Fruit fly (Drosophila melanogaster) ovary, adult (tissue): ENCODE data around the gene CG5639.

Experiments used
- CG17801 ChIP-seq: fragments of 200-800 bp; optimal IDR thresholded peaks from 2 replicates; lab custom pipeline; 2019; ENCODE audit warnings: missing biosample characterization, mild to moderate bottlenecking, missing genetic modification characterization, moderate library complexity; ENCODE audit not compliant: partially characterized antibody

Gene CG5639

DNA sequence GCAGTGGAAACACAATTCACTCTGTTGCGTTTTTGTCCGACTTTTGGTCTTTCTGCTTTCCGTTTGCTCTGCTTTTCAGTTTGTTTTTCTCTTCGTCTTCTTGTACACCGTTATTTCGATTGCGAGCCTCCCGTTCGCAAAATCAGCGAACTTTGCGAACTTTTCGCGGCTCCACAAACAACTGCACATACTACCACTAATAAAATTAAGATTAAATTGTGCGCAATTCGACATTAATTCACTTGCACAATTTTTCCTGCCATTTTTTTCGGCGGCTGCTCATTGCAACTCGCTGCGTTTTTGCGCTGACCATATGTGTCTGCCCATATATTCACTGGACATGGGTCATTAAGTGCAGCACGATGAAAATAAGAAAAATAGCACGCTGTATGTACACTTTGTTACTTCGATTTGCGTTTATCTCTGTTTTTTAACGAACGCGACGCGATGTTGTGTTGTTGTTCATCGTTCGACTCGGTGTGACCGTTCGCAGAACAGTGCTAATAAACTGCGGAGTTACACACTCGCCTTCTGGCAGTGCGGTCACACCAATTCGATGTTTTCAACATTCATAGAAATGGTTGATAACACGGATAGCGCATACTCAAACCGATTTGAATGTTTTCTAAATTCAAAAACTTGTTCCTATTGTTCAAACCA, 37.1 kb downstream of the CG5639 start, which contains the start of gene Klp98A:
Gene Klp98A, minus strand, starts transcription at position 486 of the 660 bp plus-strand sequence.
- no peak for TF ChIP-seq CG17801

DNA sequence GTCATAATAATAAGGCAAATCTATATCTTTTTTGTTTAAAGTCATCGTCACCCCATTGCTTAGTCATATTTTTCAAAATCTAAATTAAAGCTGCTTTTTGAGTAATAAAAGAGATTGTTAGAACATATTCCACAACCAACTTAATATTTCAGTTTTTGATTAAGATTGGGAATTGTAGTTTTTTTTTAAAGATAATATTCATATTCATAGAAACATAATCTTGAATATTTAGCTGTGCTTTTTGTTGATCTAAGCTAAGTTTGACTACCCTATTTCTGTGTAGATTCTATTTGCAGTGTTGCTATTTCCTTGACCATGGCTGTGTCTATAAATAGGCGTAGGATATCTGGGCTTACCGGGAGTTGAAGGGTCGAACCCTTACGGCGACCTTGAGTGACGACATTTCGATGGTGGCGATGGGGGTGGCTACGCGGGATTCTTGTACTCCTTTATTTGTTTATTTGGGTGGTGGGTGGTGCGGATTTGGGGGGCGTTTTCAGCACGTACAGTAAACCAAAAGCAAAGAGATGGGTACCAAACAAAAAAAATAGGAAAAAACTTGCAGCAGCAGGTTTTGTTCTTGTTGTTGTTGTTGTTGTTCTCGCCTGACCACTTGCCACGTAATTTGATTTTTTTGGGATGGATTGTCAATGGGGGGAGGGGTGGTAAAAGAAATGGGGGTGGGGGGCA, 37.8 kb downstream of the CG5639 start:
- TF ChIP-seq CG17801, result no peak

DNA sequence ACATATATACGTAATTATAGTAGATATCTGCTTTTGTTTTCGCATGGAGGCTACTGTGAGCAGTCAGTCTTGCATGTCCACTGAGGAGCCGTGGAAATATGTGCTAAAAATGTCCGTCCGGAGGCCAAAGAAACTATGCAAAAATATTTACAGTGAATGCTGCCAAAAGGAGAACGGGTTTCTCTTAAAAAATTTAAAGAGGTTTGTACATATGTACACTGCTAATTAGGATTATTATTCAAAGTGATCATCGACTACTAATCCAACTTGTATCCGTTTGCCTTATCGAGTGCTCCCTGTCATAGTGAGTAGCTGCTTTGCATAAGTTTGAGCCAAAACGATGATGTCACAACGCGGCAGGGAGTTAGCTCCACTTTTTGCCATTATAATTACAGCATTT, 39.0 kb downstream of the CG5639 start:
- TF ChIP-seq CG17801, result no peak

DNA sequence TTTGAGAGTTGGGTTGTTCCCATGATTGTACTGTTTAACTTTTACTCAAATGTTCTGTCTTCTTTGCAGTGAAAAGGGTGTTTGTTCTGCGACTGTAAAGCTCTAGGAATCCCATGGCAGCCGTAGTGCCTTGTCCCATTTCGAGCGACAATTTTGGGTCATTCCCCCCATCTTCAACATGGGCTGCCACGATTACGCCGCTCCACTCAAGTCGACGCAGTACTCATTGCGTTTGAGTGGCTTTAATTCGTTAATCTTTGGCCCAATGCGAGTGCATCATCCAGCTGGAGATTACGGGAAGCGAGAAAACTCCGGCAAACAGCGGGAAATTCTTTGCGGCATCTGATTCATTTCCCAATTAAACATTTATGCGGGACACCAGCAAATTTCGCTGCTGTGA, 39.5 kb downstream of the CG5639 start:
- no peak for TF ChIP-seq CG17801

DNA sequence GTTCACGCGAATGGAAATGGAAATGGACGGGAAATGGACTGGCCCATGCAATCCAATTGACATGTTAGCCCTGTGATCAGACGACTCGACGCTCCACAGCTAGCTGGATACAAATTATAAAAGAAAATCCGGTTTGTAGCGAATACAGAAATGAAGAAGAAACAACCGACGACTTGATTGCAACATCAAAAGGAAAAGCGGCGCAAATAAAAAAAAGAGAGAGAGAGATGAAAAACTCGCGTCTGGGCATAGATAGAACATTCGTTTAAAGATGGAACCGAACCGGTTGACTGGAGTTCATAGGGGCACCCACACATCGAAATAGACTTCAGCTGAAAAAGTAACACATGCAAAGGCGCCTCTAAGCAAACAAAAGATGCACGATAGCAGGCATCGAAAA, 40.1 kb downstream of the CG5639 start:
- TF ChIP-seq CG17801, result no peak

DNA sequence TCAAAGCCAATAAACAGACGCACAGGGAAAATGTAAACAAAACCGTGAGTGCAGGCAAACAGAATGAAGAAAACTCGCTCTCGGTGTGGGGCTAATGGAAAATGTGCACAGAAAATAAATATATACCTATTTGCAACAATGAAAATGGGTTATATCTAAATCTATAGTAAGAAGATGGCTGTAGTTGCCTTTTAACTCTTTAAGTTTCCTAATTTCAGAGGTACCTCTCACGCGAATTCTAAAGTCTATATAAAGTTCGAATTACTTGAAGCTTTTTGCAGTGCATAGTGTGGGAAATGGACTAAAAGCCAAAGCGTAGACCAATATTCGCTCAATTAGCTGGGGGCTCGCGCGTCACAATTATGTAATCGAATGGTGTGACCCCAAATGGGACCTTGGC, 41.0 kb downstream of the CG5639 start:
- peak; percentile 63 for TF ChIP-seq CG17801

DNA sequence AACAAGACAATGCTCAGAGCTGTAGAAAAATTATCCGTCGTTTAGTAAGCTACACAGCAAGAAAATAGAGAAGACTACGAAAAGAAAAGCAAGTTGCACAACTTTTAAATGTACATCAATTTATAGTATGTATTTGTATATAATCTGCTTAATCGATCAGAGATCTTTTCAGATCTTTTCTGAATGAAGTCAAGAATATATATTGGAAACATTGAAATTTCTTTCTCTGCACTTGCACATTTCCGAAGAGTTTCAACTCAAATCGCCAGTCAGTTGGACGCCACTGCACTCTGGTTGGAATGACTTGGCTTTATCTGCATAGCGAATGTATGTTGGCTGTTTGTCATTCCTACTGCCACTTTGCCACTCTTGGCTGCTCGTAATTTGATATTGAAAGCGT, 42.0 kb downstream of the CG5639 start:
- peak; percentile 85 for TF ChIP-seq CG17801

DNA sequence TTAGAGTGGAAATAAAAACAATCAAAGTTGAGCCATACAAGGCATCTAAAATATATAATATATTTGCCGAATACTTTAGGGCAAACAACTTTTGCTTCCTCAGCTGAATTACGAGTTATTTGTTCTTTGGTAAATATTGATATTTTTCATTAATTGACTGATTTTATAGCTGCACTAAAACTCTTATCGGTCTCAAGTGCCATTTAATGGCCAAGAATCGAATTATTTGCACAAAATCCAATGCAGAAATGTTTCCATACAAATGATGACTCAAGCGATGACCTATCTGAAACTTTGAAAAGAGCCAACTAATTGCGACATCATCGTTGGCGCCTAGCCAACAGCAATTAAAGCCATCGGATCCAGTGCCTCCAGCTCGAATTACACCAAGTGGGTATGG, 42.6 kb downstream of the CG5639 start:
- TF ChIP-seq CG17801, result no peak

DNA sequence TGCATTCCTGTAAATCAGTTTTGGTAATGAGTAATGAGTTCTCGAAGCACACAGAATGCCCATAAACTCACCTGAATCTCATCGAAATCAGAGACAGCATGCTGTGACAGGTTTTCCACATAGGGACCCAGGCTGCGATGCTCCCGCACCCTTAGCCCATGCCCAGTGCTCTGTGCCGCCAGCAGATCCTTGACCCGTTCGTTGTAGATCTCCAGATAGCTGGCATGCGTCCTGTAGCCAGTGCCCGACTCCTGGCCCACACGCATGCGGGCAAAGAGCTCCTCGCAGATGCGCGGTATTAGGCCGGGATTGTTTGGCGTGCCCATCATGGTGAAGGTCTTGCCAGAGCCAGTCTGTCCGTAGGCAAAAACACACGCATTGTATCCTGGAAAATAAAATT, 43.2 kb downstream of the CG5639 start:
- no peak for TF ChIP-seq CG17801

DNA sequence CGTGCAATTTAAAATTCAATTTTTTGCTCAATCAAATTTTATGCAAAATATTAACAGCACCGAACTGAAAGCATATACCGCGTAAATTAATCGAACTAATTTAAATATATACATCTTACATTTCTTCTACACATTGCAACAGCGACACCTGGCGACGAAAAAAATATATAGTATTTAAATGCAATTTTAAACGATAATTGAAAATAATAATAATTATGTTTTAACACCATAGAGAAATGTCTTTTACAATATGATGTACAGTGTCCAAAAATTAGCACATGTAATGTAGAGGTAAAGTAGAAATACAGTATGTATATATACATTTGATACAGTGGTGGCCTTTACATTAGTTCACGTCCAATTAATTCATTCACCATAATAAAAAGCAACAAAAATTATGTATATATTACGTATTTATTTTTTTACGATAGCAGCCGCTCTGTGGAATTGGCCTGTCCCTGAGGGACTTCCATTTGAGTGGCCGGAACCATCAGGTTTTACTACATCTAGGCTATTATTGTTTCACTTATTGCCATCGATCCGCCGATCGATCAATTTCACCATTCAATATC, 48.5 kb downstream of the CG5639 start:
- no peak for TF ChIP-seq CG17801

DNA sequence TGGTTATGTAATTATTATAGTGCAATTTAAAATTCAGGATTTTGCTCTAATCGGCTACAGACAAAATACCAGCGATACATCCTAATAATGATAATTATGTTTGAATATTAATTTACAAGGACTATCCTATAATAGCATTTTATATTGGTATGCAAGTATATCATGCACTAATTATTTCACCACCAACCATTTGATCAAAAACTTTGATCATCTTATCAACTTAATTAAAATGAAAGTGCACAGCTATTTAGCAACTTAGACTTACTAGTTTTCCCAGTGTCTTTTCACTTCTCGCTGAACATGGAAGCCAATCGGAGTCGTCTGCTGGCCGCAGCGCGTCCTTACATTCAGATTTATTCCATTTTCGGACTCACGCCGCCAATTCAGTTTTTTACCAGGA, 50.2 kb downstream of the CG5639 start, which contains the start of gene Gr98d:
Gene Gr98d, plus strand, starts transcription at position 301 of the 400 bp plus-strand sequence.
- TF ChIP-seq CG17801, result no peak

DNA sequence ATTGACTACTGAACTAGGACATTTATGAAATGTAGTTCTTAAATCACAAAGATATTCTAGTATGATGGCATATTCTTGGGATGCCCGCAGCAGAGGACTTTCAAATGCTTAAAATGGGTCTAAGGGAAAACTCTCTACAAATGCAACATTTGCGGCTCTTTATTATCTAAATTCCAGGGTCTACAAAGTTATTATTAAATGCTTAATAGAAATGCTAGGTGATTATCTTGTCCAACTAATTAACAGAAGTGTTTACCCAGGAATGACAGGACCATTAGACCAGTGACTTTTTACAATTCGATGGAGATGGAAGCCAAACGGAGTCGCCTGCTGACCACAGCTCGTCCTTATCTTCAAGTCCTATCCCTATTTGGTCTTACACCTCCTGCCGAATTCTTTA, 51.8 kb downstream of the CG5639 start, which contains the start of gene Gr98c:
Gene Gr98c, plus strand, starts transcription at position 301 of the 400 bp plus-strand sequence.
- TF ChIP-seq CG17801, result no peak

DNA sequence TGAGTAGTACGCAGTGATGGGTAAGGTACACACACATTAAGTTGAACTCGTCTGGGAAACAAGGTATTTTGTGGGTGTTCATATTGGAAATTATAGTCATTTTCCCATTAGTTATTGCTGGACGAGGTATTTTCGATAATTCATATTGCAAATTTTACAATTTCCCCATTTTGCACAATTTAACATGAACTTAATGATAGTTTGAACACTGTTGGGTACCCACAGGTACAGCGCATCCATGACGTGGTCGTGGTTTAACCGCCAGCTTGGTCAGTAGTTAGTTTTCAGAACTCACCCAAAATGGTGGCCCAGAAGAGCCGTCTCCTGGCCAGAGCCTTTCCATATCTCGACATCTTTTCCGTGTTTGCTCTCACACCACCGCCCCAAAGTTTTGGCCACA, 53.7 kb downstream of the CG5639 start, which contains the start of gene Gr98b:
Gene Gr98b, plus strand, starts transcription at position 301 of the 400 bp plus-strand sequence.
- no peak for TF ChIP-seq CG17801
